Fruit fly (Drosophila melanogaster) whole organism, pupa: ENCODE data around the gene CG42327.

Experiments used
- CG10348 ChIP-seq: fragments of 200-800 bp; sonication (Bioruptor generic); IDR thresholded peaks from 2 replicates; pipeline ENCODE4 v1.3.6; 2022; ENCODE audit warnings: missing biosample characterization, missing genetic modification characterization
- CG12605 ChIP-seq: fragments of 200-800 bp; sonication (Bioruptor generic); IDR thresholded peaks from 2 replicates; pipeline ENCODE4 v1.3.6; 2022; ENCODE audit warnings: missing biosample characterization, missing genetic modification characterization
- CG14655 ChIP-seq: fragments of 200-800 bp; sonication (Bioruptor generic); optimal IDR thresholded peaks from 3 replicates; lab custom pipeline; 2017; ENCODE audit warnings: mild to moderate bottlenecking, missing biosample characterization, missing genetic modification reagents, missing genetic modification characterization
- CG17806 ChIP-seq: fragments of 200-800 bp; sonication (Bioruptor generic); optimal IDR thresholded peaks from 2 replicates; lab custom pipeline; 2018; ENCODE audit warnings: missing biosample characterization, mild to moderate bottlenecking, missing genetic modification characterization, moderate library complexity
- CG34367 ChIP-seq: fragments of 200-800 bp; sonication (Bioruptor generic); optimal IDR thresholded peaks from 2 replicates; lab custom pipeline; 2018; ENCODE audit warnings: missing biosample characterization, mild to moderate bottlenecking, missing genetic modification characterization
- CG4496 ChIP-seq: fragments of 200-800 bp; sonication (Bioruptor generic); IDR thresholded peaks from 3 replicates; pipeline ENCODE4 v1.3.6; 2022; ENCODE audit warnings: missing biosample characterization, missing genetic modification characterization
- CG8159 ChIP-seq: fragments of 200-800 bp; sonication (Bioruptor generic); optimal IDR thresholded peaks from 3 replicates; lab custom pipeline; 2018; ENCODE audit warnings: missing biosample characterization, mild to moderate bottlenecking, missing genetic modification characterization, moderate library complexity
- CG8301 ChIP-seq: fragments of 200-800 bp; sonication (Bioruptor generic); optimal IDR thresholded peaks from 2 replicates; lab custom pipeline; 2018; ENCODE audit warnings: missing biosample characterization, mild to moderate bottlenecking, missing genetic modification characterization
- EcR ChIP-seq: fragments of 200-800 bp; sonication (Bioruptor generic); optimal IDR thresholded peaks from 3 replicates; lab custom pipeline; 2019; ENCODE audit warnings: missing biosample characterization, missing genetic modification characterization, mild to moderate bottlenecking, moderate library complexity, missing genetic modification reagents
- Ets98B ChIP-seq: fragments of 200-800 bp; sonication (Bioruptor generic); IDR thresholded peaks from 2 replicates; pipeline ENCODE4 v1.3.6; 2022; ENCODE audit warnings: missing biosample characterization, missing genetic modification characterization
- Pif1A ChIP-seq: fragments of 200-800 bp; sonication (Bioruptor generic); optimal IDR thresholded peaks from 3 replicates; lab custom pipeline; 2016; ENCODE audit warnings: missing biosample characterization, missing genetic modification characterization
- Snoo ChIP-seq: fragments of 200-800 bp; sonication (Bioruptor generic); optimal IDR thresholded peaks from 3 replicates; lab custom pipeline; 2017; ENCODE audit warnings: missing biosample characterization, mild to moderate bottlenecking, missing genetic modification characterization, inconsistent platforms
- gl ChIP-seq: fragments of 200-800 bp; sonication (Bioruptor generic); optimal IDR thresholded peaks from 2 replicates; lab custom pipeline; 2018; ENCODE audit warnings: missing biosample characterization, mild to moderate bottlenecking, missing genetic modification characterization

dm6 chr3R:11646826-11647225 is 9.1 kb upstream of the CG42327 start:
- TF ChIP-seq CG4496 (GFP tag; lab: Robert Waterston, UW) (peak; percentile 82), CG17806 (peak; percentile 78), EcR (GFP tag; lab: Kevin White, UChicago) (peak; percentile 49), CG8301 (tag; lab: Kevin White, UChicago) (peak; percentile 23), CG10348 (no peak), Pif1A (GFP tag; lab: Kevin White, UChicago) (peak; percentile 74), Ets98B (peak; percentile 80; the same call in 1 of the 2 replicates), Snoo (tag; lab: Kevin White, UChicago) (peak; percentile 38), CG12605 (GFP tag; lab: Robert Waterston, UW) (peak; percentile 90), gl (tag; lab: Kevin White, UChicago) (peak; percentile 96), CG14655 (GFP tag; lab: Kevin White, UChicago) (no peak), CG34367 (peak; percentile 66), CG8159 (peak; percentile 70)
